Worm (Caenorhabditis elegans) whole organism, mixed stage, embryonic: ENCODE measurements around the gene clec-222.

Experiments used
- M03D4.4 ChIP-seq: sonication (generic microtip); optimal IDR thresholded peaks from 2 replicates; lab custom pipeline; 2017; ENCODE audit warnings: mild to moderate bottlenecking, missing genetic modification characterization, missing compliant biosample characterization
- bed-3 ChIP-seq: fragments of 200-800 bp; sonication (Bioruptor generic); optimal IDR thresholded peaks from 3 replicates; lab custom pipeline; 2018; ENCODE audit warnings: mild to moderate bottlenecking, missing genetic modification characterization, moderate library complexity, missing compliant biosample characterization
- blmp-1 ChIP-seq: fragments of 150-350 bp; optimal IDR thresholded peaks from 2 replicates; lab custom pipeline; 2014; ENCODE audit warnings: missing biosample characterization, missing genetic modification characterization
- ceh-39 ChIP-seq: fragments of 150-350 bp; optimal IDR thresholded peaks from 2 replicates; lab custom pipeline; 2014; ENCODE audit warnings: missing biosample characterization, missing genetic modification characterization
- ceh-43 ChIP-seq: fragments of 200-800 bp; sonication (Bioruptor generic); optimal IDR thresholded peaks from 2 replicates; lab custom pipeline; 2018; ENCODE audit warnings: mild to moderate bottlenecking, missing genetic modification characterization, moderate library complexity, missing compliant biosample characterization
- ceh-83 ChIP-seq: fragments of 200-800 bp; sonication (Bioruptor generic); optimal IDR thresholded peaks from 2 replicates; lab custom pipeline; 2018; ENCODE audit warnings: mild to moderate bottlenecking, missing genetic modification characterization, missing compliant biosample characterization
- cnd-1 ChIP-seq: fragments of 200-800 bp; sonication (Bioruptor generic); optimal IDR thresholded peaks from 2 replicates; lab custom pipeline; 2018; ENCODE audit warnings: mild to moderate bottlenecking, missing genetic modification characterization, missing compliant biosample characterization
- drap-1 ChIP-seq: fragments of 200-800 bp; sonication (Bioruptor generic); optimal IDR thresholded peaks from 3 replicates; lab custom pipeline; 2018; ENCODE audit warnings: mild to moderate bottlenecking, missing genetic modification characterization, missing compliant biosample characterization
- elt-1 ChIP-seq: sonication (generic microtip); optimal IDR thresholded peaks from 2 replicates; lab custom pipeline; 2017; ENCODE audit warnings: missing genetic modification characterization, mild to moderate bottlenecking, missing compliant biosample characterization, antibody characterized with exemption, moderate library complexity, borderline replicate concordance; ENCODE audit not compliant: insufficient read depth
- elt-3 ChIP-seq: fragments of 150-350 bp; optimal IDR thresholded peaks from 2 replicates; lab custom pipeline; 2014; ENCODE audit warnings: missing biosample characterization, missing genetic modification characterization
- flh-1 ChIP-seq: fragments of 200-800 bp; sonication (Bioruptor generic); optimal IDR thresholded peaks from 2 replicates; lab custom pipeline; 2018; ENCODE audit warnings: mild to moderate bottlenecking, missing genetic modification characterization, moderate library complexity, missing compliant biosample characterization
- ham-2 ChIP-seq: fragments of 200-800 bp; sonication (Bioruptor generic); optimal IDR thresholded peaks from 2 replicates; lab custom pipeline; 2018; ENCODE audit warnings: mild to moderate bottlenecking, missing genetic modification characterization, missing compliant biosample characterization
- hlh-1 ChIP-seq: fragments of 150-350 bp; optimal IDR thresholded peaks from 2 replicates; lab custom pipeline; 2014; ENCODE audit warnings: missing biosample characterization, missing genetic modification reagents, missing genetic modification characterization
- lin-13 ChIP-seq: fragments of 150-350 bp; optimal IDR thresholded peaks from 2 replicates; lab custom pipeline; 2014; ENCODE audit warnings: missing biosample characterization, missing genetic modification characterization
- lin-32 ChIP-seq: fragments of 200-800 bp; sonication (Bioruptor generic); optimal IDR thresholded peaks from 2 replicates; lab custom pipeline; 2018; ENCODE audit warnings: mild to moderate bottlenecking, missing genetic modification characterization, missing compliant biosample characterization
- lsy-2 ChIP-seq: fragments of 150-350 bp; optimal IDR thresholded peaks from 2 replicates; lab custom pipeline; 2014; ENCODE audit warnings: missing biosample characterization, missing genetic modification characterization
- mab-5 ChIP-seq: fragments of 150-350 bp; optimal IDR thresholded peaks from 2 replicates; lab custom pipeline; 2014; ENCODE audit warnings: missing biosample characterization, missing genetic modification characterization
- nhr-2 ChIP-seq: fragments of 150-350 bp; optimal IDR thresholded peaks from 2 replicates; lab custom pipeline; 2014; ENCODE audit warnings: missing biosample characterization, missing genetic modification characterization
- nhr-237 ChIP-seq: fragments of 150-350 bp; optimal IDR thresholded peaks from 2 replicates; lab custom pipeline; 2014; ENCODE audit warnings: missing biosample characterization, missing genetic modification characterization
- nhr-28 ChIP-seq: fragments of 150-350 bp; optimal IDR thresholded peaks from 2 replicates; lab custom pipeline; 2014; ENCODE audit warnings: missing biosample characterization, missing genetic modification characterization
- nhr-76 ChIP-seq: sonication (generic microtip); optimal IDR thresholded peaks from 2 replicates; lab custom pipeline; 2017; ENCODE audit warnings: missing biosample characterization, missing genetic modification characterization
- pha-4 ChIP-seq: fragments of 150-350 bp; optimal IDR thresholded peaks from 2 replicates; lab custom pipeline; 2018; ENCODE audit warnings: missing biosample characterization, missing genetic modification reagents, missing genetic modification characterization
- sem-2 ChIP-seq: fragments of 200-800 bp; sonication (Bioruptor generic); optimal IDR thresholded peaks from 2 replicates; lab custom pipeline; 2018; ENCODE audit warnings: mild to moderate bottlenecking, missing genetic modification characterization, missing compliant biosample characterization
- snpc-4 ChIP-seq: fragments of 150-350 bp; optimal IDR thresholded peaks from 2 replicates; lab custom pipeline; 2014; ENCODE audit warnings: missing biosample characterization, missing genetic modification characterization
- sptf-1 ChIP-seq: sonication (generic microtip); optimal IDR thresholded peaks from 2 replicates; lab custom pipeline; 2017; ENCODE audit warnings: mild to moderate bottlenecking, missing genetic modification characterization, moderate library complexity, missing compliant biosample characterization
- tbx-8 ChIP-seq: fragments of 200-800 bp; sonication (Bioruptor generic); optimal IDR thresholded peaks from 2 replicates; lab custom pipeline; 2018; ENCODE audit warnings: mild to moderate bottlenecking, missing genetic modification characterization, moderate library complexity, missing compliant biosample characterization
- unc-120 ChIP-seq: sonication (generic microtip); optimal IDR thresholded peaks from 2 replicates; lab custom pipeline; 2017; ENCODE audit warnings: missing genetic modification characterization, missing compliant biosample characterization; ENCODE audit not compliant: poor library complexity, severe bottlenecking
- zip-8 ChIP-seq: fragments of 150-350 bp; optimal IDR thresholded peaks from 2 replicates; lab custom pipeline; 2014; ENCODE audit warnings: missing biosample characterization, missing genetic modification characterization
- ztf-11 ChIP-seq: fragments of 150-350 bp; optimal IDR thresholded peaks from 2 replicates; lab custom pipeline; 2014; ENCODE audit warnings: missing biosample characterization, missing genetic modification characterization

clec-222 gene

ce11 chrV:11254980-11255379, 16.2 kb upstream of the clec-222 start, which contains the start of gene srsx-31:
TSS of gene srsx-31 (minus strand) at chrV:11255080.
- no peak for TF ChIP-seq flh-1 (GFP tag; lab: Kevin White, UChicago)
- TF ChIP-seq elt-3 = no peak
- no peak for TF ChIP-seq elt-1
- no peak for TF ChIP-seq bed-3 (GFP tag; lab: Kevin White, UChicago)
- no peak for TF ChIP-seq drap-1 (GFP tag; lab: Kevin White, UChicago)
- no peak for TF ChIP-seq ztf-11 (tag; lab: Kevin White, UChicago)
- no peak for TF ChIP-seq ham-2 (GFP tag; lab: Kevin White, UChicago)
- no peak for TF ChIP-seq unc-120
- no peak for TF ChIP-seq nhr-28 (tag; lab: Kevin White, UChicago)

DNA sequence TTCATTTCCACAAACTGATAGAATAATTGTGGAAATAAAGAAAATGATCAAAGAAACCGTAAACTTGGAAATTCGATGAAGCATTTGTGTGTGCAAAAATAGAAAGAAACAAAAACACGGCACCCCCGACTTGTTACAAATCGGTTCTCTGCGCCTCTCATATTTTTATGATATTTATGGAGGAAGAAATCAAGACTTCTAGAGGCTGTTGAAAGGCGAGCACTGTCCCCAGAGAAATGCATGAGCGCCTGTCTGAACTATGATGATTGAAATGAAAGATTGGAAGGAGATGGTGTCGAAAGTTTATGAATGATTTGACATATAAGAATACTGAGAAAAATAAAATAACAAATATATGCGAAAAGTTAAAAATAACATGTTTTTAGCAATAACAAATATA, 12.3 kb upstream of the clec-222 start, which contains the start of gene lgc-36:
Gene lgc-36, minus strand, starts transcription at position 101 of the 400 bp plus-strand sequence.
- TF ChIP-seq ceh-83 (GFP tag; lab: Kevin White, UChicago) (no peak), pha-4 (tag; lab: Kevin White, UChicago) (no peak), unc-120 (no peak), lsy-2 (tag; lab: Kevin White, UChicago) (no peak), drap-1 (GFP tag; lab: Kevin White, UChicago) (no peak), zip-8 (tag; lab: Kevin White, UChicago) (no peak)

DNA sequence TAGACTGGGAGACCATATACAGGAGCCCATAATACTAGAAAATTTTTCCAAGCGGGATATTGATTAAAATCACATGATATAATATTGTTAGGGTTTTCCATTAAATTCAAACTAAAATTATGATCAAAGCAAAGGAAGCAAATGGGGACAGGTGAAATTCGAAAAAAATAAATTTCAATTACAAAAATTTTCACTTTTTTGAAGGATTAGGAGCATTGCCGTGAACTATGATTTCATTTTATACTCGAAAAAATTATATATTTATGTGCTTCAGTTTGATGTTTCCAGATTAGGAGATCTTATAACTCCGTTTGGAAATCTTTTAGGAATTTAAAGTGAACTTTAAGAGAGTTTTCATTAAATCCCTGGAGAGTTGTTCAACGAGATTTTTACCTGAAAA, 10.5 kb upstream of the clec-222 start, which contains the start of gene F07B10.7:
Gene F07B10.7, minus strand, starts transcription at position 101 of the 400 bp plus-strand sequence.
- TF ChIP-seq ztf-11 (tag; lab: Kevin White, UChicago) (no peak), sem-2 (GFP tag; lab: Kevin White, UChicago) (no peak), lin-13 (tag; lab: Kevin White, UChicago) (no peak), snpc-4 (tag; lab: Kevin White, UChicago) (no peak), nhr-28 (tag; lab: Kevin White, UChicago) (no peak), unc-120 (no peak), lsy-2 (tag; lab: Kevin White, UChicago) (no peak), elt-1 (no peak), lin-32 (GFP tag; lab: Kevin White, UChicago) (no peak), tbx-8 (GFP tag; lab: Kevin White, UChicago) (no peak), ceh-39 (tag; lab: Kevin White, UChicago) (no peak), hlh-1 (tag; lab: Kevin White, UChicago) (no peak), ham-2 (GFP tag; lab: Kevin White, UChicago) (no peak), elt-3 (no peak), nhr-237 (tag; lab: Kevin White, UChicago) (no peak), nhr-2 (tag; lab: Kevin White, UChicago) (no peak), sptf-1 (tag; lab: Kevin White, UChicago) (no peak), nhr-76 (no peak), flh-1 (GFP tag; lab: Kevin White, UChicago) (no peak)

ce11 chrV:11263025-11263424, 8.1 kb upstream of the clec-222 start, which contains the start of gene F07B10.4:
TSS of gene F07B10.4 (minus strand) at chrV:11263125.
- TF ChIP-seq lsy-2 (tag; lab: Kevin White, UChicago) = no peak
- no peak for TF ChIP-seq pha-4 (tag; lab: Kevin White, UChicago)
- no peak for TF ChIP-seq drap-1 (GFP tag; lab: Kevin White, UChicago)
- no peak for TF ChIP-seq ceh-43 (GFP tag; lab: Kevin White, UChicago)
- no peak for TF ChIP-seq mab-5 (tag; lab: Kevin White, UChicago)
- no peak for TF ChIP-seq nhr-237 (tag; lab: Kevin White, UChicago)
- no peak for TF ChIP-seq ceh-39 (tag; lab: Kevin White, UChicago)
- no peak for TF ChIP-seq nhr-2 (tag; lab: Kevin White, UChicago)
- no peak for TF ChIP-seq bed-3 (GFP tag; lab: Kevin White, UChicago)
- TF ChIP-seq unc-120 = no peak
- no peak for TF ChIP-seq blmp-1 (tag; lab: Kevin White, UChicago)
- TF ChIP-seq, all 35 proteins: peak for 0

- TF ChIP-seq M03D4.4 (no peak), blmp-1 (tag; lab: Kevin White, UChicago) (no peak), tbx-8 (GFP tag; lab: Kevin White, UChicago) (no peak), cnd-1 (tag; lab: Kevin White, UChicago) (no peak), mab-5 (tag; lab: Kevin White, UChicago) (no peak), sptf-1 (tag; lab: Kevin White, UChicago) (no peak), snpc-4 (tag; lab: Kevin White, UChicago) (no peak), nhr-76 (no peak), drap-1 (GFP tag; lab: Kevin White, UChicago) (no peak), lin-32 (GFP tag; lab: Kevin White, UChicago) (no peak), hlh-1 (tag; lab: Kevin White, UChicago) (no peak), sem-2 (GFP tag; lab: Kevin White, UChicago) (no peak)
Observed at ce11 chrV:11265482-11265881, 5.7 kb upstream of the clec-222 start, which contains the start of gene cln-3.1. TSS of gene cln-3.1 (minus strand) at chrV:11265652.
